Worm (Caenorhabditis elegans) whole organism, L1 larva: Measurements from ENCODE around the gene str-160.

Experiments used
- sox-4 ChIP-seq: sonication (generic microtip); optimal IDR thresholded peaks from 2 replicates; lab custom pipeline; 2016; ENCODE audit warnings: missing genetic modification characterization, missing compliant biosample characterization
- zag-1 ChIP-seq: fragments of 150-350 bp; optimal IDR thresholded peaks from 2 replicates; lab custom pipeline; 2014; ENCODE audit warnings: missing biosample characterization, missing genetic modification characterization
- ztf-11 ChIP-seq, 2 experiments: sonication (generic microtip); optimal IDR thresholded peaks; 2 replicates each; lab custom pipeline; 2016 to 2017; ENCODE audit warnings: missing genetic modification characterization in 2 of 2, missing biosample characterization in 1 of 2, missing compliant biosample characterization in 1 of 2

ce11 chrV:1779136-1779535, 44.5 kb downstream of the str-160 start, which contains the start of gene F36H9.4:
- TF ChIP-seq sox-4, result no peak
- no peak for TF ChIP-seq ztf-11 (tag; optimal IDR thresholded peaks at IDR 0.05; lab: Kevin White, UChicago)
- TF ChIP-seq zag-1 (tag; lab: Kevin White, UChicago), result no peak
